Worm (Caenorhabditis elegans): ENCODE measurements around the gene C10G8.2.

The C10G8.2 gene

DNA sequence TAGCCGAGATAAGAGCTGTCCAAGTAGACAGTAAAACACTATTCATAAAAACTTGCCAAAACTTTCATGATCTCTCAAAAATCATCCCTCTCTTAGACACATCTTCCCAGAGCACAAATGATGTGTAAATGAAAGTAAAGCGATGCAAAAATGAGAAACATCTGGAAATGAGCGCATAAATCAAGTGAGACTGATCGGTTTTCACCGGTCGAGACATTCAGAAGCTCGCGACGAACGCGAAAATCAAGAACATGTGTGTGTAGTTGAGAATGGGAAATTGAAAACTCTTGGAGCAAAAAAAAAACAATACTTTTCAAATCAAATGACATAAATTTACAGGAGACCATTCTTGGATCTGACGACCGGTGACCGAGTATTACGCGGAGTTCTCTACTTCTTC lies 9.8 kb upstream of the C10G8.2 start:
- TF ChIP-seq unc-62 (GFP tag; optimal IDR thresholded peaks at IDR 0.05): no peak

DNA sequence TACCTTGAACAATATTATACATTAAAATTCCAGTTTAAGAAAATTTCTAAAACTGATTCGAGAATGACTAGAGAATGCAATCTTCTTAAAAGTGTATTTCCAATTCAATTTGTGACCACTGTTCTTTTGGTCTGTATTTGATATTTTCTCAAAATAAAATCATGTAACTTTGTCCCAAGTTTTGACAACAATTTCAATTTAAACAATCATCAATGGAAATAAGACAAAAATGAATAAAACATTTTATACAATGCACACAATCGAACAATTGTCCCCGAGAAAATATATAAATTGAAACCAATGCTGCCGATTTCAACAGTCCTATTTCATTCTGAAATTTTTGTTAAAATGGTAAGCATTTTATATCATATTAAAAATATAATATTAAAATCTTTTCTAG lies 2.6 kb upstream of the C10G8.2 start, which contains the start of gene C10G8.4:
TSS of gene C10G8.4 (plus strand) at position 301 of the 400 bp plus-strand sequence.
- TF ChIP-seq unc-62 (GFP tag; optimal IDR thresholded peaks at IDR 0.05): no peak

DNA sequence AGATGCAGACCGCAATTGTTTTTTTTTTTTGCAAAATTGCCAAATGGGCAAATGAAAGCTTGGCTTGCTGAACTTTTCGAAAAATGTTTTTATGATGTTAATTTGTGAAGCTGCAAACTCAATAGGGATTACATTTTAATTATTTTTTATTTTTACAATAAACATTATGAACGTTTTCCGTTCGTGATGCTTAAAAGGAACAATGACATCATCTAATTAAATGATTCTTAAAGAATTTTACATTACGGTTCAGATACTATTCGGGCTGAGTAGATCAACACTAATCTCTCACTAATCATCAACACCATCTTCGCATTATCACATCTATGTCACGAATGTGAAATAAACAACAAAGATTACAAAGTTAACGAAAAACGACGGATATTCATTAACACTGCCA lies 1.8 kb upstream of the C10G8.2 start, which contains the start of gene C10G8.3:
TSS of gene C10G8.3 (plus strand) at position 301 of the 400 bp plus-strand sequence.
- TF ChIP-seq unc-62 (GFP tag; optimal IDR thresholded peaks at IDR 0.05): no peak

DNA sequence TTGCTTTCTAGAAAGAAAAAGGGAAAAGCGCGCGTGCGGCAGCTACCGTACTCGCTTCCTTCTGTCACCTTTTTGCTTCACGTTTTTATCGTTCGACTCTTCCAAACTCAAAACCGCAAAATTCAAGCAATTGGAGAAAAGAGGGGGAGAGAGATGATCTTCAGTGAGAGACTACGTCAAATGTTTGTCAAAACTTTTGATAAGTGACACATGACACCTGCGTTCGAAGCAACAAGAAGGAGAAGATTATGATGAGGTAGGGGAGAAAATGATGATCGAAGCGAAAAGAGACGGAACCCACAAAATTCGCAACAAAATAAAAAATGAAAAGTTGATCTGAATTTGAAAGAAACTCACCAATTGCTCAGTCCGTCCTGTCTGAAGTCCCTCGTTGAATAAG lies 4.1 kb downstream of the C10G8.2 start:
- TF ChIP-seq unc-62 (GFP tag; optimal IDR thresholded peaks at IDR 0.05): no peak

DNA sequence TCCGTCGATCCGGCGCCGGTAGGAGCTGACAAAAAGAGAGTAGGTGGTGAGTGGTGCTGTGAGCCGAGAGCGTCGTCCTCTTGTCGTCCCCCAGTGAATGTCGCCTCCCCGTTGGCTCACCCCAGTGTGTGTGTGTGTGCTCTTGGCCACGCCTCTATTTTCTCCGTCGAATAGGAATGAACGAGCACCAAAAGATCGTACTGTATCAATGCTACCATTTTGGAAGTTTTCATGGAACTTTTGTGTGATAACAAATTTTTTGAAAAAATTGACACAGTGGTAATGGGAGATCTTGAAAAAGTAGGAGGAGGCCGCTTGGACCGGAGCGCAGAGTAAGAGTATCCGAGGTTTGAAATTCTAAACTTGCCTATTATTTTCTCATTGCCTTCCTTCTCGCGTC lies 5.3 kb downstream of the C10G8.2 start, which contains the start of gene ceh-34:
TSS of gene ceh-34 (minus strand) at position 101 of the 400 bp plus-strand sequence.
- no peak for TF ChIP-seq unc-62 (GFP tag; optimal IDR thresholded peaks at IDR 0.05)

DNA sequence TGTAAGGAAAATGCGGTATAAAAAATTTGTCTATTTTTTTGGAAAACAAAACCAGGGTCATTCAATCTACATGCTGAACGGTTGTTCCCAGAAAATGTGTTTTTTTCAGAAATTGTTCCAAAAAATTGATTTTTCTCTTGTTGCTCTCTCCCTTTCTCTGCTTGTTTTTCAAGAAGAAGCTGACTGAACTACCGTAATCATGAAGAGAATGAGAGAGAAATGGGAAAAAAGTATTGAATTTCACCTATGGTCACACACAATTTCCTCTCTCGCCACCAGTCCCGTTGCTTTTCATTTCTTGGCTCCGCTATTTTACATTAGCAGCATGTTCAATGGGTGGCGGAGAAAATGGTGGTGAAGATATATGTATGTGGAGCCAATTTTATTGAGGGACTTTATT lies 8.6 kb downstream of the C10G8.2 start:
- no peak for TF ChIP-seq unc-62 (GFP tag; optimal IDR thresholded peaks at IDR 0.05)

DNA sequence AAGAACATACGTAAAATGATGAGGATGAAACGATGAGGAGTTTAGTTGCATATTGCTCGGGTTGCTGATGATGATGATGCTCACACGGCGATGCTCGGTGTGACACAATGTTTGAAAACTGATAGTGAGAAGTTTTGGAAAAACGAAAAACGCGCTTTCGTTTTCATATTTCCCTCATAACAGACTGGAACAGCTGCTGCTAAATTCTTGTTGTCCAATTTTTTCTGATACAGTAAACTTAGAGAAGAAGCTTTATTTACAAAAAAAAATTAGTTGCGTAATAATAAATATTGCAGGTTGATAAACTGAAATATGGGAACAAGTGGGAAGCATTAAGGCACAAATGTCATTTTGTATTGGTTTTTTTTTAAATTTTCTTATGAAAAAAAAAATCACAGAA lies 10.4 kb downstream of the C10G8.2 start, which contains the start of gene ceh-33:
TSS of gene ceh-33 (minus strand) at position 101 of the 400 bp plus-strand sequence.
- TF ChIP-seq unc-62 (GFP tag; optimal IDR thresholded peaks at IDR 0.05): no peak

DNA sequence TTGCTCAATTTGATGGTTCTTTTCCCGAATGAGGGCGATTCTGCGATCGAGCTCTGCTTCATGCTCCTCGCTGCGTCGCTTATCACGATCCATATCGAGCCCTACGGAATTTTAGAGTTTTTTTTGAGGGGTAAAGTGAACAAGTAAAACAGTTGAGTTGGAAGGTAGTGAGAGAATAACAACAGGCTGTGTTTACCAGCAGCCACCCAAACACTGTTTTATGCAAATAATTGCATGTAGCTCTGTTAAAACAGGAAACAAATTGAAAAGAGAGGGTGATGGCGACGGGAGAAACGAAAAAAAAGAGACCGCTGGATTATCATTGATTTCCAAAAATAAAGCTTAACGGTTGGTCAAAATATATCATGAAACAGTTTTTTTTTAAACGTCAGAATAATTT lies 14.1 kb downstream of the C10G8.2 start, which contains the start of gene C10G8.8:
TSS of gene C10G8.8 (minus strand) at position 101 of the 400 bp plus-strand sequence.
- TF ChIP-seq unc-62 (GFP tag; optimal IDR thresholded peaks at IDR 0.05): no peak

DNA sequence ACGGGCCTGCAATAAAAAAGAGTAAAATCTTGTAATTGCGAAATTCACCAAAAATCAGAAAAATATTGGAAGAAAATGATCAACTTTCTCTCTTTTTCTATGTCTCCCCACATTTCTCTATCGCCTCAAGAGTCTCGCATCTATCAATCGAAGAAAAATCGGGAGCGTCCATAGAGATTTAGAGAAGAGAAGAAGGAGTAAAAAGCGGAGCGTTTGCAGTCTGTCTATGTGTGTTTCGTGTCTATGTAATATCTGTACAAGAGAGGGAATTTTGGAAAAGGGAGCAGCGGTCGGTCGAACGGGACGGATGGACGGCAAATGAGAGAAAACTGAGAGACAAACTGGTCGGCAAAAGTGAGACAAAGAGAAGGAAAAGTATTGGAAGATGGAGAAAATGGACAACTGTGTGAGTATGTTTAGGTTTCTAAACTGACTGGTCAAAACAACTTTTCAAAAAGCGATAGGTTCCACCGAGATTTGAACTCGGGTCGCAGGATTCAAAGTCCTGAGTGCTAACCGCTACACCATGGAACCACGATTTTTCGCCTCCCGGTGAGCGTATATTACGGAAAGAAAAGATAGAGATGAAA lies 15.6 kb downstream of the C10G8.2 start:
- no peak for TF ChIP-seq unc-62 (GFP tag; optimal IDR thresholded peaks at IDR 0.05)

DNA sequence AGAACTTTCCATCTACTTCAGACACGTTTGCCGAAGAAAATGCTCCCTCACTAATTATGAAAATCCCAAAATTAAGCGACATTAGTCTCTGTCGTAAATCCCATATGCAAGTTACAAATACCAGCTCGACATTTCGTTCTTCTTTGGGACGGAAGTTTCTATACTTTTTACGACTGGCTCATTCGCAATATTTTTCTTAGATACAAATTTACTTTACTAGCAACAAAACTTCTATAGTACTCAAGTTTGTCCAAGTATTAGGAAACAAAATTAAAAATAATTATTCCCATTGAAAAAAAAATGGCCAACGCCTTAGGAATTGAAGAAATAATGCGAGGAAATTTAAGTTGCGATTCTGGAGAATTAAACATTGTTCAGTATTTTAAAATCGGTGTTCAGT lies 16.8 kb downstream of the C10G8.2 start, which contains the start of gene srg-26:
TSS of gene srg-26 (plus strand) at position 301 of the 400 bp plus-strand sequence.
- no peak for TF ChIP-seq unc-62 (GFP tag; optimal IDR thresholded peaks at IDR 0.05)

DNA sequence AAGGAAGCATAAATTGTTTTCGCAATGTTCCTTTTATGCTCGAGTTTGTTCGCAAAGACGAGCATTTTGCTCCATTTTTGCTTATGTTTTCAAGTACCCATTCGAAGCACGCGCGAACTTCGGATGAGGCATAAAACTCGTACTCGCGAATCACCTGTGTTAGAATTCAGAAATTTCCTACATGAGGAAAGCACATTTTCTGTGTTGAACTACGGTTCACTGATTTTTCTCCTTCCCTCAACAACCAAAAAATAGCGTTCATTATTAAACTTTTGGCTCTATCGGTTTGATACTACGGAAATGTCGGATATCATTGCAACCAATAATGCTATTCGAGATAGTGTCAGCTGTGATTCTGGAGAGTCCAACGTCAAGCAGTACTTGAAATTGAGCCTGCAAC lies 20.4 kb downstream of the C10G8.2 start, which contains the start of gene srg-28:
TSS of gene srg-28 (plus strand) at position 301 of the 400 bp plus-strand sequence.
- TF ChIP-seq unc-62 (GFP tag; optimal IDR thresholded peaks at IDR 0.05): no peak

DNA sequence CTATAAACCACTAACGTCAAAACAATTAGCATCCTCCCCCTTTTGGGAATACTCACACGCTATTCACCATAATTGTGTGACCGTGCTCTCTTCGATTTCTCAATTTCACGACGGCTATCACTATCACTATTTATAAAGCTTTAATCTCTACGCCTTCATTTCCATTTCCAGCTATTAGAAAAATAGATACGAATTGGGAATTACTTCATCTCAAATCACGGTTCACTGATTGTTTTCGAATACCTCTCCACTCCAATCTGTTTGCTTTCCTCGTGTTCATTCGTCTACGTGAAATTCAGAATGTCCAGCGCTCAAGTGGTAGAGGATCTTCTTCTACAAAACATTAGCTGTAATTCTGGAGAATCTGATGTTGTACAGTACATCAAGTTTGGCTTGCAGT lies 22.7 kb downstream of the C10G8.2 start, which contains the start of gene srg-29:
TSS of gene srg-29 (plus strand) at position 301 of the 400 bp plus-strand sequence.
- no peak for TF ChIP-seq unc-62 (GFP tag; optimal IDR thresholded peaks at IDR 0.05)

DNA sequence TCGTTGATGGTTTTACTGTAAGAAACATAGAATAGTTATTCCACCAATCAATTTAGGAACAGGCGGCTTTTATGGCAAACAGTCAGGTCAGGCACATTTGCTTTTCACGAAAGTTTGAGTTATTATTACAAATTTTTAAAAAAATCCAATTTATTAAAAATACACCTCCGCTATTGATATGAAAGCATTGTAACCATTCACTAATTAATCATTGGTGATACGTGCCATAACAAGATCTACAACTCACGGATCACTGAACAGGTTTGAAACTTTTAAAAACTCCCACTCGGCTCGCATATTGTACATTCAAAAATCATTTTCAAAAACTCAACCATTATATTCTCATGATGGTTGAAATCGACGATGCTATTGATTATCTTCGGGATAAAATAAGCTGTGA lies 25.3 kb downstream of the C10G8.2 start, which contains the start of gene srg-27:
TSS of gene srg-27 (plus strand) at position 301 of the 400 bp plus-strand sequence.
- no peak for TF ChIP-seq unc-62 (GFP tag; optimal IDR thresholded peaks at IDR 0.05)

DNA sequence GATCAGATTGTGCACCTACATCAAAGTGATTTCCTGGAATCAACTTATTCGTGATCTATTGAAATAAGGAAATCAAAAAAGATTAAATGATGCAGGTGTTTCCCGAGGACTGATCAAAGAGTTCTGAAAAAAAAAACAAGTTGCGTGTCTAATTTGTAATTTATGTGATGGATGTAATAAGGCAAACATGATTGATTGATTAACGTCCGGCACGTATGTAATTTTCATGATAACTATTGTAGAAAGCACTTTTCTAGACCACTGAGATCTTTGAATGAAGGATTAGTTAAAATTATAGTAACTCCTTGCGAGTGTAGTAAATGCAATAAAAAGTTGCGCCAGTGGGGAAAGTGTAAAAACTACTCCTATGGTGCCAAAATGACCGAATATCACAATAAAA lies 31.2 kb downstream of the C10G8.2 start, which contains the start of gene srg-25:
TSS of gene srg-25 (minus strand) at position 101 of the 400 bp plus-strand sequence.
- no peak for TF ChIP-seq unc-62 (GFP tag; optimal IDR thresholded peaks at IDR 0.05)

DNA sequence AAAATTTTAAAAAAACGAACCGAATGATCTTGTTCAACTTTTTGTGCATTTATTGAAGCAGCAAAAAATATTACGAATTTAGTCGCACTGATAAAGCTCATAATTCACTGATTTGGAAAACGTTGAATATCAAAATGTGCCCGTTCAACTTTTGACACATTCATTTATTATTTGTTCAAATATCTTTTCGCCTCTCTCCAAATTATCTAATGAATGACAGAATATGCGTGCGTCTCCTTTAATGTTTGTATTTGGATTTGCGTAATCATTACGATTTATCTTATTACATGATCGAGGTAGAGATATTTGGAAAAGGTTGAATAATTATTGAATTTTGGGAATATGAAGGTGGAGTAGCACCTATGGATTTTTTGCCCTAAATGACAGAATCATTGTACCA lies 35.3 kb downstream of the C10G8.2 start, which contains the start of gene T09D3.3:
TSS of gene T09D3.3 (minus strand) at position 101 of the 400 bp plus-strand sequence.
- TF ChIP-seq unc-62 (GFP tag; optimal IDR thresholded peaks at IDR 0.05): no peak

DNA sequence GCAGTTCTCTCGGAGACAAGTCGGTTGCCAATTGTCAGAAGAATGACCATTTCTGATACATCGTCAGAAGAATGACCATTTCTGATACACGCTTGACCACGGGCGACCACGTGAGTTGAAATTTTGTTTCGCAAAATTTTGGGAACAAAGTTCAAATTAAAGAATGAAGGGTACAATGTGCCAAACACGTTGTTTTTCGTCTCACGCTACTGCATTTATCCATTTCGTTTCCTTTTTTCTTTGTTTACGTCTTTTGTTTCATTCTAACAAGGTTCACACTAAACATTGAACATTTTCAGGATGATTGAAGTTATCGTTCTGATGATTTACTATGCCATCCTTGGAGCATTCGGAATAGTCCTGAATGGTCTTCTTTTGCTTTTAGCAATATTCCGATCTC lies 37.3 kb downstream of the C10G8.2 start, which contains the start of gene srd-9:
TSS of gene srd-9 (plus strand) at position 301 of the 400 bp plus-strand sequence.
- TF ChIP-seq unc-62 (GFP tag; optimal IDR thresholded peaks at IDR 0.05): no peak

DNA sequence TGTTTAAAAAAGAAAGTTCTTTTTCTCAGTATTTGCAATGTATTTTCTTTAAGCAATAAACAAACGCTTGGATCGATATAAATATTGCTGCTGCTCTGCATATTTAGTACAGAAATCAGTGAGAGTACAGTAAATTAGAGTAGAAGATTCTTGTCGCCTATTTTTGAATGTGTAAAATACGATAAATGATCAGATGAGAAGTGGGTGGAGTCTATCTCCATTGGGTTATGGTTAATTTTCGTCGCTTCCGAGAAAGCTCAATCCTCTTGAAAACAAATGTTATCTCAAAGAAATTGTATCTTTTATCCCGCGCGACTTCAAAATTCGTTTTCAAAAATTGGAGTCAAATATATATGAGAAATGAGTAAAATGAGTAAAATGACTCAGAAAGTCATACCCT lies 44.6 kb downstream of the C10G8.2 start, which contains the start of gene nhr-216:
TSS of gene nhr-216 (minus strand) at position 101 of the 400 bp plus-strand sequence.
- no peak for TF ChIP-seq unc-62 (GFP tag; optimal IDR thresholded peaks at IDR 0.05)
